Worm (Caenorhabditis elegans) whole organism, L2 larva: ENCODE measurements around the gene far-1.

ENCODE experiments used
- C34F6.9 ChIP-seq: fragments of 150-350 bp; optimal IDR thresholded peaks from 2 replicates; lab custom pipeline; 2014; ENCODE audit warnings: missing biosample characterization, missing genetic modification characterization
- F13H6.1 ChIP-seq: sonication (generic microtip); optimal IDR thresholded peaks from 2 replicates; lab custom pipeline; 2016; ENCODE audit warnings: missing genetic modification characterization, missing compliant biosample characterization
- R02D3.7 ChIP-seq: fragments of 150-350 bp; optimal IDR thresholded peaks from 2 replicates; lab custom pipeline; 2014; ENCODE audit warnings: missing biosample characterization, missing genetic modification characterization
- ZK546.5 ChIP-seq: sonication (generic microtip); optimal IDR thresholded peaks from 2 replicates; lab custom pipeline; 2017; ENCODE audit warnings: missing biosample characterization, missing genetic modification characterization
- aly-2 ChIP-seq: fragments of 150-350 bp; optimal IDR thresholded peaks from 2 replicates; lab custom pipeline; 2014; ENCODE audit warnings: missing biosample characterization, missing genetic modification characterization
- ama-1 ChIP-seq: fragments of 150-350 bp; optimal IDR thresholded peaks from 2 replicates; lab custom pipeline; 2018; ENCODE audit warnings: inconsistent platforms
- blmp-1 ChIP-seq: sonication (generic microtip); optimal IDR thresholded peaks from 2 replicates; lab custom pipeline; 2017; ENCODE audit warnings: missing genetic modification characterization, mild to moderate bottlenecking, missing compliant biosample characterization, antibody characterized with exemption, moderate library complexity; ENCODE audit not compliant: insufficient read depth
- ceh-82 ChIP-seq: fragments of 150-350 bp; optimal IDR thresholded peaks from 2 replicates; lab custom pipeline; 2014; ENCODE audit warnings: missing biosample characterization, missing genetic modification characterization
- crh-2 ChIP-seq: sonication (generic microtip); optimal IDR thresholded peaks from 2 replicates; lab custom pipeline; 2017; ENCODE audit warnings: missing biosample characterization, missing genetic modification characterization
- dmd-4 ChIP-seq: sonication (generic microtip); optimal IDR thresholded peaks from 2 replicates; lab custom pipeline; 2017; ENCODE audit warnings: missing biosample characterization, missing genetic modification characterization
- egl-27 ChIP-seq: sonication (generic microtip); optimal IDR thresholded peaks from 3 replicates; lab custom pipeline; 2017; ENCODE audit warnings: missing biosample characterization, missing genetic modification reagents, missing genetic modification characterization
- elt-1 ChIP-seq: fragments of 150-350 bp; optimal IDR thresholded peaks from 2 replicates; lab custom pipeline; 2014; ENCODE audit warnings: missing biosample characterization, missing genetic modification characterization
- gmeb-1 ChIP-seq: fragments of 150-350 bp; optimal IDR thresholded peaks from 2 replicates; lab custom pipeline; 2014; ENCODE audit warnings: missing biosample characterization, missing genetic modification characterization
- lin-13 ChIP-seq: fragments of 150-350 bp; optimal IDR thresholded peaks from 2 replicates; lab custom pipeline; 2014; ENCODE audit warnings: missing biosample characterization, missing genetic modification reagents, missing genetic modification characterization
- lin-39 ChIP-seq: fragments of 150-350 bp; optimal IDR thresholded peaks from 2 replicates; lab custom pipeline; 2014; ENCODE audit warnings: missing biosample characterization, missing genetic modification reagents, missing genetic modification characterization
- lsy-2 ChIP-seq, 2 experiments: fragments of 150-350 bp in 1 of 2; sonication (generic microtip) in 1 of 2; optimal IDR thresholded peaks; 2 replicates each; lab custom pipeline; 2014 to 2017; ENCODE audit warnings: missing biosample characterization in 2 of 2, missing genetic modification characterization in 2 of 2
- mab-5 ChIP-seq: fragments of 150-350 bp; optimal IDR thresholded peaks from 2 replicates; lab custom pipeline; 2014; ENCODE audit warnings: missing biosample characterization, missing genetic modification characterization
- mbf-1 ChIP-seq: sonication (generic microtip); optimal IDR thresholded peaks from 2 replicates; lab custom pipeline; 2017; ENCODE audit warnings: missing biosample characterization, missing genetic modification characterization
- nhr-12 ChIP-seq: fragments of 150-350 bp; optimal IDR thresholded peaks from 2 replicates; lab custom pipeline; 2014; ENCODE audit warnings: missing biosample characterization, missing genetic modification characterization
- nhr-129 ChIP-seq: fragments of 150-350 bp; optimal IDR thresholded peaks from 2 replicates; lab custom pipeline; 2014; ENCODE audit warnings: missing biosample characterization, missing genetic modification characterization
- nhr-21 ChIP-seq: fragments of 150-350 bp; optimal IDR thresholded peaks from 2 replicates; lab custom pipeline; 2014; ENCODE audit warnings: missing biosample characterization, missing genetic modification characterization
- nhr-23 ChIP-seq: fragments of 150-350 bp; optimal IDR thresholded peaks from 2 replicates; lab custom pipeline; 2014; ENCODE audit warnings: missing biosample characterization, missing genetic modification reagents, missing genetic modification characterization
- nhr-237 ChIP-seq: fragments of 150-350 bp; optimal IDR thresholded peaks from 2 replicates; lab custom pipeline; 2014; ENCODE audit warnings: missing biosample characterization, missing genetic modification characterization
- nhr-25 ChIP-seq: fragments of 150-350 bp; sonication (generic microtip); optimal IDR thresholded peaks from 3 replicates; lab custom pipeline; 2014; ENCODE audit warnings: missing biosample characterization, missing genetic modification characterization
- nhr-6 ChIP-seq: fragments of 150-350 bp; optimal IDR thresholded peaks from 2 replicates; lab custom pipeline; 2014; ENCODE audit warnings: missing biosample characterization, missing genetic modification characterization
- nhr-77 ChIP-seq: fragments of 150-350 bp; optimal IDR thresholded peaks from 2 replicates; lab custom pipeline; 2014; ENCODE audit warnings: missing biosample characterization, missing genetic modification characterization
- peb-1 ChIP-seq: fragments of 150-350 bp; optimal IDR thresholded peaks from 2 replicates; lab custom pipeline; 2014; ENCODE audit warnings: missing biosample characterization, missing genetic modification characterization
- sem-4 ChIP-seq: fragments of 150-350 bp; optimal IDR thresholded peaks from 2 replicates; lab custom pipeline; 2014; ENCODE audit warnings: missing biosample characterization, missing genetic modification reagents, missing genetic modification characterization
- skn-1 ChIP-seq: sonication (generic microtip); optimal IDR thresholded peaks from 2 replicates; lab custom pipeline; 2017; ENCODE audit warnings: missing biosample characterization, missing genetic modification characterization
- sma-3 ChIP-seq: sonication (generic microtip); optimal IDR thresholded peaks from 2 replicates; lab custom pipeline; 2016; ENCODE audit warnings: missing genetic modification reagents, missing genetic modification characterization, missing compliant biosample characterization
- sma-9 ChIP-seq, 2 experiments: fragments of 150-350 bp in 1 of 2; sonication (generic microtip) in 1 of 2; optimal IDR thresholded peaks; 2 replicates each; lab custom pipeline; 2014 to 2016; ENCODE audit warnings: missing genetic modification characterization in 2 of 2, mild to moderate bottlenecking in 1 of 2, missing biosample characterization in 1 of 2, missing compliant biosample characterization in 1 of 2, missing genetic modification reagents in 1 of 2, moderate library complexity in 1 of 2
- snpc-4 ChIP-seq: fragments of 150-350 bp; optimal IDR thresholded peaks from 2 replicates; lab custom pipeline; 2014; ENCODE audit warnings: missing biosample characterization, missing genetic modification characterization
- ztf-1 ChIP-seq: fragments of 200-800 bp; sonication (Bioruptor generic); conservative IDR thresholded peaks from 2 replicates; pipeline ENCODE4 v1.3.6; 2022; ENCODE audit warnings: missing genetic modification characterization, missing compliant biosample characterization
- ztf-11 ChIP-seq: sonication (generic microtip); optimal IDR thresholded peaks from 2 replicates; lab custom pipeline; 2017; ENCODE audit warnings: missing biosample characterization, missing genetic modification characterization

Gene far-1

DNA sequence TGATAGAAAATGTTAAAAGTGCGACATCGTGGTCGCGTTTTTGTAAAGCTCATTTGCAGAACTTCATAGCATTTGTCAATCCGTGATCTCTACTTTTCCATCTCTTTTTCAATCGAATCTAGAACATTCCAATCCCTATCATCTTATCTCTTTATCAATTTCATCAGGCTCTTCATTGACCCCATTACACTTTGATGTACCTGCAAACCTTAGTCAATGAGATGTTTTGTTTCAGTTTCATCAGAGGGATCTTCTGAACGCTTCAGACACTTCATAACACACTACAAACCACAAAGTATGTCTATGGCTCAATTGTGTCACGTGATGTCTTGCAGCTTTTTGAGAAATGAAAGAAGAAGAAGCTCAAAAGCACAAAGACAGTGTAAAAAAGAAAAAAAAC is 2.1 kb upstream of the far-1 start:
- TF ChIP-seq sma-9 (GFP tag; optimal IDR thresholded peaks at IDR 0.05; lab: Kevin White, UChicago) = peak; percentile 47
- no peak for TF ChIP-seq sma-9 (tag; optimal IDR thresholded peaks at IDR 0.05; lab: Kevin White, UChicago)
- TF ChIP-seq sem-4 (tag; lab: Kevin White, UChicago) = peak; percentile 26
- TF ChIP-seq gmeb-1 (tag; lab: Kevin White, UChicago) = no peak
- TF ChIP-seq lsy-2 (tag; optimal IDR thresholded peaks at IDR 0.05; lab: Kevin White, UChicago) = peak in 1 of 2 experiments; percentile 32
- TF ChIP-seq C34F6.9 = peak; percentile 37
- TF ChIP-seq nhr-12 (tag; lab: Kevin White, UChicago) = no peak
- no peak for TF ChIP-seq egl-27 (tag; lab: Kevin White, UChicago)
- no peak for TF ChIP-seq ztf-1 (GFP tag; lab: Robert Waterston, UW)
- no peak for TF ChIP-seq snpc-4 (tag; lab: Kevin White, UChicago)
- no peak for TF ChIP-seq nhr-23
- no peak for TF ChIP-seq lin-13 (GFP tag; lab: Kevin White, UChicago)
- TF ChIP-seq F13H6.1 (tag; lab: Kevin White, UChicago) = peak; percentile 26
- TF ChIP-seq sma-3 (GFP tag; lab: Kevin White, UChicago) = no peak
- peak; percentile 35 for TF ChIP-seq nhr-129 (tag; lab: Kevin White, UChicago)
- no peak for TF ChIP-seq mab-5 (tag; lab: Kevin White, UChicago)
- TF ChIP-seq, all 48 proteins: peak for 6

DNA sequence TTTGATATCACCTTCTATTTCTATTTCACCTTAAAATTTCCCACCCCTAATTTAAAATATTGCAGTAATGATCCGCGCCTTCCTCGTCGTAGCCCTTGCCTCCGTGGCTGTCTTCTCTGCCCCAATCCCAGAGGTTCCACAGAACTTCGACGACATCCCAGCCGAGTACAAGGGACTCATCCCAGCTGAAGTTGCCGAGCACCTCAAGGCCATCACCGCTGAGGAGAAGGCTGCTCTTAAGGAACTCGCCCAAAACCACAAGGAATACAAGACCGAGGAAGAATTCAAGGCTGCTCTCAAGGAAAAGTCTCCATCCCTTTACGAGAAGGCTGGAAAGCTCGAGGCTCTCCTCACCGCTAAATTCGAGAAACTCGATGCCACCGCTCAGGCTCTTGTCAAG is 784 bp upstream of the far-1 start, which contains the start of gene far-2:
Gene far-2, plus strand, starts transcription at position 66 of the 400 bp plus-strand sequence.
- TF ChIP-seq gmeb-1 (tag; lab: Kevin White, UChicago) (no peak), nhr-77 (tag; lab: Kevin White, UChicago) (no peak), lsy-2 (tag; optimal IDR thresholded peaks at IDR 0.05; lab: Kevin White, UChicago) (no peak), mbf-1 (tag; lab: Kevin White, UChicago) (no peak), ZK546.5 (tag; lab: Kevin White, UChicago) (no peak), C34F6.9 (no peak)
- TF ChIP-seq, all 48 proteins: peak for 0

- peak; percentile 38 for TF ChIP-seq ama-1 (lab: Kevin White, UChicago)
- no peak for TF ChIP-seq nhr-6 (tag; lab: Kevin White, UChicago)
- TF ChIP-seq ceh-82 (tag; lab: Kevin White, UChicago) = no peak
- TF ChIP-seq blmp-1 = no peak
- peak; percentile 4 for TF ChIP-seq nhr-129 (tag; lab: Kevin White, UChicago)
- TF ChIP-seq, all 48 proteins: peak for 2
Observed at ce11 chrIII:9080127-9080526, 852 bp downstream of the far-1 start.

- TF ChIP-seq gmeb-1 (tag; lab: Kevin White, UChicago) (no peak), lin-13 (GFP tag; lab: Kevin White, UChicago) (no peak), nhr-25 (tag; lab: Kevin White, UChicago) (no peak), nhr-23 (no peak), sem-4 (tag; lab: Kevin White, UChicago) (no peak), nhr-12 (tag; lab: Kevin White, UChicago) (no peak), nhr-21 (no peak), nhr-129 (tag; lab: Kevin White, UChicago) (no peak), ztf-11 (tag; lab: Kevin White, UChicago) (no peak), R02D3.7 (tag; lab: Kevin White, UChicago) (no peak), peb-1 (no peak), crh-2 (tag; lab: Kevin White, UChicago) (no peak), elt-1 (no peak), sma-9 (GFP tag; optimal IDR thresholded peaks at IDR 0.05; lab: Kevin White, UChicago) (no peak), sma-9 (tag; optimal IDR thresholded peaks at IDR 0.05; lab: Kevin White, UChicago) (no peak), dmd-4 (no peak), ceh-82 (tag; lab: Kevin White, UChicago) (no peak), mbf-1 (tag; lab: Kevin White, UChicago) (no peak), skn-1 (no peak), aly-2 (tag; lab: Kevin White, UChicago) (no peak)
- TF ChIP-seq, all 48 proteins: peak for 0
Observed at ce11 chrIII:9077708-9078107, 3.3 kb downstream of the far-1 start, which contains the start of gene F02A9.1. F02A9.1 (minus strand) TSS chrIII:9077808.

ce11 chrIII:9075539-9075938 is 5.4 kb downstream of the far-1 start, which contains the start of gene F02A9.7:
F02A9.7 (minus strand) TSS chrIII:9075639.
- no peak for TF ChIP-seq ztf-1 (GFP tag; lab: Robert Waterston, UW)
- no peak for TF ChIP-seq lin-39 (tag; lab: Kevin White, UChicago)
- TF ChIP-seq blmp-1 = no peak
- no peak for TF ChIP-seq nhr-6 (tag; lab: Kevin White, UChicago)
- TF ChIP-seq nhr-237 (tag; lab: Kevin White, UChicago) = no peak
- no peak for TF ChIP-seq nhr-77 (tag; lab: Kevin White, UChicago)
